Worm (Caenorhabditis elegans): ENCODE measurements around the gene der-2.
A peak's percentile ranks its signal among the peaks of the same experiment; 100 is the strongest.

DNA sequence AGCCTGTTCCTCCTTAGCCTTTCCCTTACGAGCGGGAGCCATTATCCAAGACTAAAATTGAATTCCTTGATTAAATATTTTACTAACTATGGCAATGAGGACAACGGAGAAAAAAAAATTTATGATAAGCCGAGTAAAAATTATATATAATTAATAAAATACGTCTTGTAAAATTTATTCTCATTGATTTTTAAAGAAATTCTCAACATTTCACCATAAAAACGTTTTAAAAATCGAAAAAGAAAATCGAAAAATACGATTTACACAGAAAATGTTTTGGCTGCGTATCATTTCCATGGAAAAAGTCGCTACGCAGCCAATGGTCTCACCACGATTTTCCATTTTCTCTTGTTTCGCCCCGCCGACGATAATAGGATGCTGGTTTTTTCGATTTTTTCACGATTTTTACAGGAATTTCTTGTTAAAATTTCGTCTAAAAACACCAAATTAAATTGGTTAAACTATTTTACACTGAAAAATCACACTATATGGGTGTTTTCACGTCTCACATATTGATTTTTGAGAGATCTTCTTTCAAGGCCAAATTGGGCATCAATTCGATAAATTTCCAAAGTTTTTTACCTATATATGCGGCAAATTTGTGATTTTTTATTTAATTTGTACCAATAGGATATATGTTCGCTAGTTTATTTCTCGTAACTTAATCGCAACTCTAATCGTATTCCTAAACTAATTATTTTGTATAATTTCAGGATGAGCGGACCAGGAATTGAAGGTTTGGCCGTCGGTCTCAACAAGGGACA is 43.2 kb downstream of the der-2 start, which contains the start of the genes rps-14 and rpl-36:
- TF ChIP-seq snpc-4 (tag; optimal IDR thresholded peaks at IDR 0.05): peak; percentile 65
- TF ChIP-seq eor-1 (tag; optimal IDR thresholded peaks at IDR 0.05): no peak

All from whole organism, L3 larva.